Worm (Caenorhabditis elegans) whole organism, mixed stage, embryonic: ENCODE results near the gene bath-15.

Experiments used
- M03D4.4 ChIP-seq: sonication (generic microtip); optimal IDR thresholded peaks from 2 replicates; lab custom pipeline; 2017; ENCODE audit warnings: mild to moderate bottlenecking, missing genetic modification characterization, missing compliant biosample characterization
- bed-3 ChIP-seq: fragments of 200-800 bp; sonication (Bioruptor generic); optimal IDR thresholded peaks from 3 replicates; lab custom pipeline; 2018; ENCODE audit warnings: mild to moderate bottlenecking, missing genetic modification characterization, moderate library complexity, missing compliant biosample characterization
- blmp-1 ChIP-seq: fragments of 150-350 bp; optimal IDR thresholded peaks from 2 replicates; lab custom pipeline; 2014; ENCODE audit warnings: missing biosample characterization, missing genetic modification characterization
- ceh-39 ChIP-seq: fragments of 150-350 bp; optimal IDR thresholded peaks from 2 replicates; lab custom pipeline; 2014; ENCODE audit warnings: missing biosample characterization, missing genetic modification characterization
- ceh-43 ChIP-seq: fragments of 200-800 bp; sonication (Bioruptor generic); optimal IDR thresholded peaks from 2 replicates; lab custom pipeline; 2018; ENCODE audit warnings: mild to moderate bottlenecking, missing genetic modification characterization, moderate library complexity, missing compliant biosample characterization
- ces-1 ChIP-seq: fragments of 150-350 bp; optimal IDR thresholded peaks from 2 replicates; lab custom pipeline; 2014; ENCODE audit warnings: missing biosample characterization, missing genetic modification reagents, missing genetic modification characterization
- elt-1 ChIP-seq: sonication (generic microtip); optimal IDR thresholded peaks from 2 replicates; lab custom pipeline; 2017; ENCODE audit warnings: missing genetic modification characterization, mild to moderate bottlenecking, missing compliant biosample characterization, antibody characterized with exemption, moderate library complexity, borderline replicate concordance; ENCODE audit not compliant: insufficient read depth
- elt-3 ChIP-seq: fragments of 150-350 bp; optimal IDR thresholded peaks from 2 replicates; lab custom pipeline; 2014; ENCODE audit warnings: missing biosample characterization, missing genetic modification characterization
- flh-1 ChIP-seq: fragments of 200-800 bp; sonication (Bioruptor generic); optimal IDR thresholded peaks from 2 replicates; lab custom pipeline; 2018; ENCODE audit warnings: mild to moderate bottlenecking, missing genetic modification characterization, moderate library complexity, missing compliant biosample characterization
- ham-2 ChIP-seq: fragments of 200-800 bp; sonication (Bioruptor generic); optimal IDR thresholded peaks from 2 replicates; lab custom pipeline; 2018; ENCODE audit warnings: mild to moderate bottlenecking, missing genetic modification characterization, missing compliant biosample characterization
- lin-32 ChIP-seq: fragments of 200-800 bp; sonication (Bioruptor generic); optimal IDR thresholded peaks from 2 replicates; lab custom pipeline; 2018; ENCODE audit warnings: mild to moderate bottlenecking, missing genetic modification characterization, missing compliant biosample characterization
- lsy-2 ChIP-seq: fragments of 150-350 bp; optimal IDR thresholded peaks from 2 replicates; lab custom pipeline; 2014; ENCODE audit warnings: missing biosample characterization, missing genetic modification characterization
- mab-5 ChIP-seq: fragments of 150-350 bp; optimal IDR thresholded peaks from 2 replicates; lab custom pipeline; 2014; ENCODE audit warnings: missing biosample characterization, missing genetic modification characterization
- mep-1 ChIP-seq: fragments of 150-350 bp; optimal IDR thresholded peaks from 2 replicates; lab custom pipeline; 2017; ENCODE audit warnings: missing biosample characterization, missing genetic modification reagents, missing genetic modification characterization, inconsistent platforms
- nhr-12 ChIP-seq: fragments of 150-350 bp; optimal IDR thresholded peaks from 2 replicates; lab custom pipeline; 2014; ENCODE audit warnings: missing biosample characterization, missing genetic modification characterization
- nhr-2 ChIP-seq: fragments of 150-350 bp; optimal IDR thresholded peaks from 2 replicates; lab custom pipeline; 2014; ENCODE audit warnings: missing biosample characterization, missing genetic modification characterization
- nhr-28 ChIP-seq: fragments of 150-350 bp; optimal IDR thresholded peaks from 2 replicates; lab custom pipeline; 2014; ENCODE audit warnings: missing biosample characterization, missing genetic modification characterization
- nhr-76 ChIP-seq: sonication (generic microtip); optimal IDR thresholded peaks from 2 replicates; lab custom pipeline; 2017; ENCODE audit warnings: missing biosample characterization, missing genetic modification characterization
- pha-4 ChIP-seq: fragments of 150-350 bp; optimal IDR thresholded peaks from 2 replicates; lab custom pipeline; 2018; ENCODE audit warnings: missing biosample characterization, missing genetic modification reagents, missing genetic modification characterization
- sem-2 ChIP-seq: fragments of 200-800 bp; sonication (Bioruptor generic); optimal IDR thresholded peaks from 2 replicates; lab custom pipeline; 2018; ENCODE audit warnings: mild to moderate bottlenecking, missing genetic modification characterization, missing compliant biosample characterization
- sptf-1 ChIP-seq: sonication (generic microtip); optimal IDR thresholded peaks from 2 replicates; lab custom pipeline; 2017; ENCODE audit warnings: mild to moderate bottlenecking, missing genetic modification characterization, moderate library complexity, missing compliant biosample characterization
- tbx-8 ChIP-seq: fragments of 200-800 bp; sonication (Bioruptor generic); optimal IDR thresholded peaks from 2 replicates; lab custom pipeline; 2018; ENCODE audit warnings: mild to moderate bottlenecking, missing genetic modification characterization, moderate library complexity, missing compliant biosample characterization
- unc-120 ChIP-seq: sonication (generic microtip); optimal IDR thresholded peaks from 2 replicates; lab custom pipeline; 2017; ENCODE audit warnings: missing genetic modification characterization, missing compliant biosample characterization; ENCODE audit not compliant: poor library complexity, severe bottlenecking
- unc-62 ChIP-seq: fragments of 150-350 bp; optimal IDR thresholded peaks from 2 replicates; lab custom pipeline; 2014; ENCODE audit warnings: missing biosample characterization, missing genetic modification reagents, missing genetic modification characterization
- zip-8 ChIP-seq: fragments of 150-350 bp; optimal IDR thresholded peaks from 2 replicates; lab custom pipeline; 2014; ENCODE audit warnings: missing biosample characterization, missing genetic modification characterization
- ztf-11 ChIP-seq: fragments of 150-350 bp; optimal IDR thresholded peaks from 2 replicates; lab custom pipeline; 2014; ENCODE audit warnings: missing biosample characterization, missing genetic modification characterization

bath-15 gene

DNA sequence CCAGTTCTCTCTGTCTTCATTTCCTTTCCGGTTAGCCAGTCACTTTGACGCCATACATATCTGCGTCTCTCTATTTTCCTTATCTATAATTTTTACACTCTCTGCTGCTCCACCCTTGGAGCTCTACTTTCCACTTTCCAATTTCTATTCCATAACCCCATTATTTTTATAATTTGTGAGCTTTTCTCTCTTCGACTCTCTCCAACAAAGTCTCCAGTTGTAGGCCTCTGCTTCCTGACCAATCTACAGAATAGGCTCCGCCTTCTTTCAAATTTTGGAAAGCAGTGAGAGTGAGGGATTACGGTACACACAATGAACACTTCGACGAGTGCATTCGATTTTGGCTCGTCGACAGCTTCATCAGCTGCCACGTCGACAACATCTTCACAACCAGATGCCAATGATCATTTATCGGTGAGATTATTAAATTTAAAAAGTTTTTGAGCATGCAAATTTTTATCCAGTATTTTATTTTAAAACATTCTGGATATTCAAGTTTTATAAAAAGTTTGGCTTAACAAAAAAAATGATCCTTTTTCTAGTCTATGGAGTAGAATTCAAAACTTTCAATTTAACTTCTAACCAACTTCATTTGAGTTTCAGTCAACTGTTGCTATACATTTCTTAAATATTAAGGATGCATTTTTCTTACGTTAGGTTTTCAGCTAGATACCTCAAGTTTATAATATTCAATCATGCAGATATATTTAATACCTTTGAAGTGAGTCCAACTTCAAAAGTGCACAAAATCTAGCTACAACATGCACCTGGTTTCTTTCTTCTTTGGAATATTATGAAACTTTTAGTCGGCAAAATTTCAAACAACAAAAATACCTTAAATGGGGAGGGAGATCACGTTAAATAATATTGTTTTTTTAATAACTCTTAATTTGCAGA lies 38.6 kb upstream of the bath-15 start, which contains the start of gene egl-5:
Gene egl-5 (plus strand): TSS at position 216 of the 897 bp plus-strand sequence.
- peak; percentile 97 for TF ChIP-seq mab-5 (tag; lab: Kevin White, UChicago)
- TF ChIP-seq zip-8 (tag; lab: Kevin White, UChicago), result peak; percentile 100
- no peak for TF ChIP-seq elt-1 (tag; lab: Kevin White, UChicago)
- TF ChIP-seq lsy-2, result peak; percentile 26
- peak; percentile 24 for TF ChIP-seq ces-1 (GFP tag; lab: Kevin White, UChicago)
- TF ChIP-seq blmp-1, result no peak
- TF ChIP-seq nhr-76 (tag; lab: Kevin White, UChicago), result no peak
- no peak for TF ChIP-seq pha-4 (tag; lab: Kevin White, UChicago)
- TF ChIP-seq ceh-43 (GFP tag; lab: Kevin White, UChicago), result no peak
- no peak for TF ChIP-seq ztf-11 (tag; lab: Kevin White, UChicago)
- TF ChIP-seq bed-3, result no peak

DNA sequence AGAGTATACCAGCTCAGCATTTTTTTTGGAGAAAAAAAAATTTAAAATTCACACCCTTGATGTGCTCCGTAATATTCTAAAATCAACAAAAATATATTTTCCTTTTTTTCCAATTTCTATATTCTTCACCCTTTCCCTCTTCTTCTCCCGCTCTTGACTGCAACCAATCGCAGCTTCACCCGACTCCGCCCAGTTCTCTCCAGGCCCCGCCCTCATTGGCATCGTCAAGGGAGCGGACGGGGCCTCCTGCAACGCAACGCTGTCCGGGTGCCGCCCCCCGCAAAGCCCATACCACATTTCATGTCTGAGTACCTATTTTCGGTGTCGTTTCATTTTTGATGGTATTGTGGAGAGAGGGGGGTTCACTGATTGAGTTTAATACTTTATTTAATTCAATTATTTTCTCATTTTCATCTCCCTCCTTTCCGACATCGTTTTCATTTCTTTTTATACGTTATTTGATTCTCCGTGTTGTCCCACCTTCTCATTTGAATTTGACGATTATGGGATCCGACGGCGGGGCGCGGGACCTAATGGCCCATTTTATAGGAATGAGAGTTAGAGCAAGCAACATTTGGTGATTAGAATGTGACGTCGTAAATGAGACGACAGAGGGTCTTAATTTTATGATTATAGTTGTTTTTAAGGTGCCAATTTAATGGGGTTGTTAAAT lies 36.5 kb upstream of the bath-15 start:
- no peak for TF ChIP-seq tbx-8 (GFP tag; lab: Kevin White, UChicago)
- TF ChIP-seq lsy-2, result peak; percentile 65
- TF ChIP-seq, all 35 proteins: peak for 1

DNA sequence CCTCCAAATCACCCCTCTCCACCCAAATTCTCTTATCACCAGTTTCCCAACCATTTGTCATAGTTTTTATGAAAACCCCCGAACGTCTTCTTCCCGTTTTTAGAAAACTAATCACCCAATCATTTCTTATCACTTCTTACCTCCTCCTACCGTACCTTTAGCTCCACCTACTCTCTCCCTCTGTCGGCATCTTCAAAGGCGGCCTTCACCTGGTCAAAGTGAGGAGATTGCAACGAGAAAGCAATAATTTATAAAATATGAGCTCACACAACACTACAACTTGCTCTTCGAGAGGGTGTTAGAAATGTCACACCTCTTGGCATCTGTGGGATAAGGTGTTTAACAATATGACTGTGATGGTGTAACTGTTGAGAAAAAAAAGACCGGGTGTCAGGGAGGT lies 33.2 kb upstream of the bath-15 start:
- TF ChIP-seq mep-1 (tag; lab: Kevin White, UChicago) (no peak), blmp-1 (no peak)

DNA sequence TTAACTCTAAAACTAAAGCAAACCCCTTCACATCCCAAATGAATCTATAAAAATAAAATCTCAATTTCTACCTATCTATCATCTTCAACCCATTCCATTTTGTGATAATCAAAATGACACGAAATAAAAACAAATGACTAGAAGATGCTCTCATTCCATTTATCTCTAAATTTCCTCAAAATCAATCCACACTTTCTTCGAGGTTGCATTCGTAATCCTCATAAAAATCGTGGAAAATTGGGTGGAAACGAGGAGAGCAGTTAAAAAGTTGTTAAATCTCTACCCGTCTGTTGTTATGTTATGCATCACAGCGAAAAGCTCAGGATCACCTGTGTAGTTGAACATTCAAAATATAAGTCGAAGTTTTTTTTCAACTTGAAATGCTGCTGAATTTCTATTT lies 31.1 kb upstream of the bath-15 start:
- TF ChIP-seq lsy-2 (no peak), sptf-1 (no peak), tbx-8 (GFP tag; lab: Kevin White, UChicago) (no peak), bed-3 (no peak), unc-62 (GFP tag; lab: Kevin White, UChicago) (no peak), ham-2 (no peak), nhr-28 (tag; lab: Kevin White, UChicago) (no peak), unc-120 (no peak), flh-1 (GFP tag; lab: Kevin White, UChicago) (no peak)

DNA sequence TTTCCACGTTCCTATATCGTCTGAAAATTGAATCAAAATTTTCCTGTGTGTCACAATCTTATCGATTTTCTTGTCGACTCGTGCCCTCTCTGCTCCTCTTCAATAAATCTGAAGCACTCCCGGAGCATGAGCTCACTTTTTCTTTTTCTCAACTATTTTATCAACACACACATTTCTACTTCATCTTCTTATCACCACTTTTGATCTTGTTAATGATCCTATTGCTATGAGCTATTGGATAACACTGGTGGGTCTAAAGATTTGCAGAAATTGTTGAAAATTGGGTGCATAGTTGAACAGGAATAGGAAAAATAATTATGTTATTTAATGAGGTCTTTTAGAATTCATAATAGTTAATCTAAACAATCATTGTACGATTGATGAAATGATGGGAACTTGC lies 29.4 kb upstream of the bath-15 start:
- no peak for TF ChIP-seq sptf-1
- TF ChIP-seq ceh-39 (tag; lab: Kevin White, UChicago), result no peak
- no peak for TF ChIP-seq nhr-2 (tag; lab: Kevin White, UChicago)
- TF ChIP-seq unc-120, result no peak
- no peak for TF ChIP-seq mep-1 (tag; lab: Kevin White, UChicago)
- no peak for TF ChIP-seq ces-1 (GFP tag; lab: Kevin White, UChicago)
- no peak for TF ChIP-seq M03D4.4 (tag; lab: Kevin White, UChicago)
- TF ChIP-seq, all 35 proteins: peak for 0

DNA sequence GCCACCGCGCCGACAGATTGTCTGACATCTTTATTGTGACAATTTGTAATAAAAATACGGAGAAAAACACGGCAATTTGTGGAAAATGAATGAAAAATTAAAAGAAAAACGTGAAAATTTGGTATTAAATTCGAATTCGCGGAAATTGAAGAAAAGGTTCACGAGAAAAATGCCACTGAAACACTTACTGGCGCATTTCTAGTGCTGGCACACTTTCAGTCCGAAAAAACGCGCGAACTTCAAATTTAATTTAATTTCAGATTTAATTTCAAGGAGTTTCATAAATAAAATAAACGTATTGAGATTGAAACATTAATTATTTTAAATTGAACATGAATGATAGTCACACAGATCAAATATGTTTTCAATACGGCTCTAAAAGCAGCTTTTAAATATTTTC lies 19.5 kb upstream of the bath-15 start, which contains the start of gene cyk-7:
Gene cyk-7 (minus strand): TSS at position 99 of the 400 bp plus-strand sequence.
- no peak for TF ChIP-seq nhr-12 (tag; lab: Kevin White, UChicago)
- no peak for TF ChIP-seq sem-2 (GFP tag; lab: Kevin White, UChicago)
- no peak for TF ChIP-seq elt-3 (tag; lab: Kevin White, UChicago)
- no peak for TF ChIP-seq mep-1 (tag; lab: Kevin White, UChicago)
- no peak for TF ChIP-seq lin-32 (GFP tag; lab: Kevin White, UChicago)
- no peak for TF ChIP-seq M03D4.4 (tag; lab: Kevin White, UChicago)
- no peak for TF ChIP-seq nhr-2 (tag; lab: Kevin White, UChicago)
- TF ChIP-seq, all 35 proteins: peak for 0
